Worm (Caenorhabditis elegans) whole organism, midembryonic: Measurements from ENCODE around the gene Y43F8B.24.

Experiments
- T22C8.4 ChIP-seq: fragments of 200-800 bp; sonication (Bioruptor generic); IDR thresholded peaks from 2 replicates; pipeline ENCODE4 v1.3.6; 2022; ENCODE audit warnings: missing genetic modification characterization, missing compliant biosample characterization
- flt-1 ChIP-seq: fragments of 200-800 bp; sonication (Bioruptor generic); IDR thresholded peaks from 2 replicates; pipeline ENCODE4 v1.3.6; 2022; ENCODE audit warnings: missing genetic modification characterization, missing compliant biosample characterization
- ztf-23 ChIP-seq: fragments of 200-800 bp; sonication (Bioruptor generic); IDR thresholded peaks from 2 replicates; pipeline ENCODE4 v1.3.6; 2022; ENCODE audit warnings: missing genetic modification reagents, missing genetic modification characterization, missing compliant biosample characterization
- ztf-29 ChIP-seq: fragments of 200-800 bp; sonication (Bioruptor generic); IDR thresholded peaks from 2 replicates; pipeline ENCODE4 v1.3.6; 2022; ENCODE audit warnings: missing genetic modification reagents, missing genetic modification characterization, missing compliant biosample characterization

DNA sequence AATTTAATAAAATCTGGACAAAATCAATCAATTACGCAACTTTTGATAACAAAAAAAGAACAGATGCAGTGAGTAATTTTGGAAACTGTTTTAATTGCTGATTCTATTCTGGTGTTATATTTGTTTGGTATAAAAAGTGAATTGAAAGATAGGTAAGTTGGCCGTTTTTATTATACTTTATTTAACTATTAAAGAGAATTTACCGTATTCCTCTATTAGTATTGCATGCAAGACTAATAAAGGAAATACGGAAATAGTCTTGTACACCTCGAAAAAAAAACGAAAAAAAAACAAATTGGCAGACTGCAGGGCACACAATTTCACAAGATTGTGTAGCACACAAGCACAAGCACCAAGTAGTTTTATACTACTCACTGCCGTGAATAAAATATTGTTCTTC, 5.4 kb downstream of the Y43F8B.24 start, which contains the start of gene Y43F8B.25:
- TF ChIP-seq ztf-23 (no peak), flt-1 (GFP tag; lab: Robert Waterston, UW) (no peak), T22C8.4 (no peak), ztf-29 (GFP tag; lab: Robert Waterston, UW) (no peak)
